Fruit fly (Drosophila melanogaster): ENCODE results near the gene CG32547.

The CG32547 gene

dm6 chrX:18524594-18525266 is 45.4 kb upstream of the CG32547 start (continued):
- TF ChIP-seq hkb (optimal IDR thresholded peaks at IDR 0.05) (no peak), hkb (GFP tag; IDR thresholded peaks at IDR 0.05) (peak; percentile 56), CG30403 (GFP tag; optimal IDR thresholded peaks at IDR 0.05) (peak; percentile 48), odd (GFP tag; optimal IDR thresholded peaks at IDR 0.05) (peak; percentile 9), lmd (GFP tag; IDR thresholded peaks at IDR 0.05) (peak; percentile 34; the same call in 1 of the 2 replicates), Sox100B (GFP tag; optimal IDR thresholded peaks at IDR 0.05) (peak; percentile 67), chinmo (GFP tag; IDR thresholded peaks at IDR 0.05; ENCODE audit: partially characterized antibody) (no peak), CG15269 (tag; optimal IDR thresholded peaks at IDR 0.05) (no peak), BtbVII (GFP tag; optimal IDR thresholded peaks at IDR 0.05) (peak; percentile 12), CG17385 (GFP tag; optimal IDR thresholded peaks at IDR 0.05) (peak; percentile 7), lola (GFP tag; optimal IDR thresholded peaks at IDR 0.05) (peak in 1 of 3 experiments; percentile 74), CG10209 (GFP tag; optimal IDR thresholded peaks at IDR 0.05) (peak; percentile 52), Sin3A (optimal IDR thresholded peaks at IDR 0.05) (no peak), trh (GFP tag; optimal IDR thresholded peaks at IDR 0.05) (no peak), dmrt99B (tag; optimal IDR thresholded peaks at IDR 0.05) (peak; percentile 53), Mrtf (GFP tag; IDR thresholded peaks at IDR 0.05) (no peak), chif (GFP tag; optimal IDR thresholded peaks at IDR 0.05) (peak in 1 of 2 experiments; percentile 9), CG8290 (GFP tag; optimal IDR thresholded peaks at IDR 0.05) (no peak), CG8290 (tag; optimal IDR thresholded peaks at IDR 0.05) (no peak), CG1233 (GFP tag; optimal IDR thresholded peaks at IDR 0.05) (peak; percentile 2), Dll (GFP tag; IDR thresholded peaks at IDR 0.05; ENCODE audit: partially characterized antibody) (no peak), Blimp-1 (GFP tag; optimal IDR thresholded peaks at IDR 0.05) (peak; percentile 59), CG7556 (GFP tag; optimal IDR thresholded peaks at IDR 0.05) (peak; percentile 57), nau (GFP tag; optimal IDR thresholded peaks at IDR 0.05) (peak; percentile 4), Bdp1 (GFP tag; optimal IDR thresholded peaks at IDR 0.05) (no peak), Oli (tag; optimal IDR thresholded peaks at IDR 0.05) (peak; percentile 56), kah (GFP tag; optimal IDR thresholded peaks at IDR 0.05) (peak; percentile 1), Ssrp (tag; optimal IDR thresholded peaks at IDR 0.05) (peak; percentile 46), zen (tag; optimal IDR thresholded peaks at IDR 0.05) (peak; percentile 46), otp (GFP tag; IDR thresholded peaks at IDR 0.05) (no peak), repo (GFP tag; optimal IDR thresholded peaks at IDR 0.05) (no peak), CG13287 (GFP tag; IDR thresholded peaks at IDR 0.05; ENCODE audit: partially characterized antibody) (no peak), CG10147 (GFP tag; optimal IDR thresholded peaks at IDR 0.05) (peak; percentile 33), gem (tag; optimal IDR thresholded peaks at IDR 0.05) (peak; percentile 68), NC2α (GFP tag; optimal IDR thresholded peaks at IDR 0.05) (no peak), CoRest (tag; optimal IDR thresholded peaks at IDR 0.05) (peak; percentile 43), CG18599 (GFP tag; optimal IDR thresholded peaks at IDR 0.05) (peak; percentile 50), CG2678 (tag; optimal IDR thresholded peaks at IDR 0.05) (peak; percentile 67), CG6254 (GFP tag; optimal IDR thresholded peaks at IDR 0.05) (peak; percentile 50), Abd-B (GFP tag; optimal IDR thresholded peaks at IDR 0.05) (peak; percentile 14), CG8924 (tag; optimal IDR thresholded peaks at IDR 0.05) (peak; percentile 57), CG12769 (tag; optimal IDR thresholded peaks at IDR 0.05) (no peak), HmgD (GFP tag; optimal IDR thresholded peaks at IDR 0.05) (no peak), CG32532 (GFP tag; IDR thresholded peaks at IDR 0.05) (0 out of 2 replicates have a peak, but pooled peaks have one; percentile 8), CG18619 (GFP tag; optimal IDR thresholded peaks at IDR 0.05) (peak; percentile 23), CG4360 (GFP tag; IDR thresholded peaks at IDR 0.05) (no peak), CG1603 (tag; optimal IDR thresholded peaks at IDR 0.05) (peak; percentile 3), bsh (GFP tag; optimal IDR thresholded peaks at IDR 0.05) (peak in 1 of 2 experiments; percentile 53), CG15601 (tag; optimal IDR thresholded peaks at IDR 0.05) (peak; percentile 22)

Data from whole organism, embryonic.